Fruit fly (Drosophila melanogaster) whole organism, embryonic: ENCODE data around the gene TwdlE.
A peak's percentile ranks its signal among the peaks of the same experiment; 100 is the strongest.

Source experiments
- C15 ChIP-seq: fragments of 200-800 bp; sonication (Bioruptor generic); IDR thresholded peaks from 3 replicates; pipeline ENCODE4 v1.3.6; 2022; ENCODE audit warnings: missing biosample characterization, missing genetic modification characterization
- CG12071 ChIP-seq: fragments of 200-800 bp; sonication (Bioruptor generic); optimal IDR thresholded peaks from 3 replicates; lab custom pipeline; 2018; ENCODE audit warnings: missing biosample characterization, mild to moderate bottlenecking, missing genetic modification characterization
- CG13287 ChIP-seq: fragments of 200-800 bp; sonication (Bioruptor generic); IDR thresholded peaks from 2 replicates; pipeline ENCODE4 v1.3.6; 2022; ENCODE audit warnings: missing biosample characterization, missing genetic modification characterization; ENCODE audit not compliant: partially characterized antibody
- CG13775 ChIP-seq: fragments of 200-800 bp; sonication (Bioruptor generic); optimal IDR thresholded peaks from 3 replicates; lab custom pipeline; 2017; ENCODE audit warnings: missing biosample characterization, mild to moderate bottlenecking, missing genetic modification characterization
- CG14014 ChIP-seq: fragments of 200-800 bp; sonication (Bioruptor generic); IDR thresholded peaks from 2 replicates; pipeline ENCODE4 v1.3.6; 2022; ENCODE audit warnings: missing biosample characterization, missing genetic modification characterization
- CG14667 ChIP-seq: fragments of 200-800 bp; sonication (Bioruptor generic); IDR thresholded peaks from 2 replicates; pipeline ENCODE4 v1.3.6; 2022; ENCODE audit warnings: missing biosample characterization, missing genetic modification characterization
- CG15601 ChIP-seq: fragments of 200-800 bp; sonication (Bioruptor generic); optimal IDR thresholded peaks from 3 replicates; lab custom pipeline; 2019; ENCODE audit warnings: missing biosample characterization, mild to moderate bottlenecking, missing genetic modification characterization, moderate library complexity
- CG17612 ChIP-seq: fragments of 200-800 bp; sonication (Bioruptor generic); IDR thresholded peaks from 2 replicates; pipeline ENCODE4 v1.3.6; 2022; ENCODE audit warnings: missing biosample characterization, missing genetic modification characterization
- CG18011 ChIP-seq: fragments of 200-800 bp; sonication (Bioruptor generic); optimal IDR thresholded peaks from 2 replicates; lab custom pipeline; 2017; ENCODE audit warnings: missing biosample characterization, missing genetic modification characterization, mild to moderate bottlenecking, moderate library complexity, missing genotype
- CG1832 ChIP-seq: fragments of 200-800 bp; sonication (Bioruptor generic); optimal IDR thresholded peaks from 2 replicates; lab custom pipeline; 2017; ENCODE audit warnings: missing biosample characterization, mild to moderate bottlenecking, missing genetic modification characterization, inconsistent platforms
- CG18764 ChIP-seq: fragments of 200-800 bp; sonication (Bioruptor generic); optimal IDR thresholded peaks from 3 replicates; lab custom pipeline; 2016; ENCODE audit warnings: missing biosample characterization, missing genetic modification characterization
- CG2129 ChIP-seq: fragments of 200-800 bp; sonication (Bioruptor generic); IDR thresholded peaks from 2 replicates; pipeline ENCODE4 v1.3.6; 2022; ENCODE audit warnings: missing biosample characterization, missing genetic modification characterization; ENCODE audit not compliant: partially characterized antibody
- CG33213 ChIP-seq: fragments of 200-800 bp; sonication (Bioruptor generic); optimal IDR thresholded peaks from 3 replicates; lab custom pipeline; 2016; ENCODE audit warnings: missing biosample characterization, missing genetic modification characterization
- CG34422 ChIP-seq: fragments of 200-800 bp; sonication (Bioruptor generic); IDR thresholded peaks from 3 replicates; pipeline ENCODE4 v1.3.6; 2022; ENCODE audit warnings: missing biosample characterization, missing genetic modification characterization
- CG43689 ChIP-seq: fragments of 200-800 bp; sonication (Bioruptor generic); IDR thresholded peaks from 2 replicates; pipeline ENCODE4 v1.3.6; 2022; ENCODE audit warnings: missing biosample characterization, missing genetic modification characterization
- CG5953 ChIP-seq: fragments of 200-800 bp; sonication (Bioruptor generic); IDR thresholded peaks from 2 replicates; pipeline ENCODE4 v1.3.6; 2022; ENCODE audit warnings: missing biosample characterization, missing genetic modification characterization
- CG7745 ChIP-seq: fragments of 200-800 bp; sonication (Bioruptor generic); optimal IDR thresholded peaks from 2 replicates; lab custom pipeline; 2018; ENCODE audit warnings: missing biosample characterization, mild to moderate bottlenecking, missing genetic modification characterization, moderate library complexity
- CG8388 ChIP-seq: fragments of 200-800 bp; sonication (Bioruptor generic); optimal IDR thresholded peaks from 2 replicates; lab custom pipeline; 2019; ENCODE audit warnings: missing biosample characterization, mild to moderate bottlenecking, missing genetic modification characterization, moderate library complexity
- CG9932 ChIP-seq: fragments of 200-800 bp; sonication (Bioruptor generic); IDR thresholded peaks from 2 replicates; pipeline ENCODE4 v1.3.6; 2022; ENCODE audit warnings: missing biosample characterization, missing genetic modification characterization
- Chrac-16 ChIP-seq: fragments of 200-800 bp; sonication (Bioruptor generic); optimal IDR thresholded peaks from 3 replicates; lab custom pipeline; 2016; ENCODE audit warnings: missing biosample characterization, missing genetic modification characterization
- CrebB ChIP-seq: fragments of 200-800 bp; sonication (Bioruptor generic); optimal IDR thresholded peaks from 3 replicates; lab custom pipeline; 2018; ENCODE audit warnings: missing biosample characterization, mild to moderate bottlenecking, missing genetic modification characterization
- D ChIP-seq, 2 experiments: fragments of 200-800 bp in 1 of 2; fragments of >200 bp in 1 of 2; sonication (Bioruptor generic) in 1 of 2; optimal IDR thresholded peaks; 2 replicates in 1 of 2; 3 replicates in 1 of 2; lab custom pipeline; 2017; ENCODE audit warnings: mild to moderate bottlenecking in 1 of 2, missing biosample characterization in 1 of 2, missing genetic modification characterization in 1 of 2, missing genetic modification reagents in 1 of 2
- Elba2 ChIP-seq: fragments of 200-800 bp; sonication (Bioruptor generic); optimal IDR thresholded peaks from 3 replicates; lab custom pipeline; 2016; ENCODE audit warnings: missing biosample characterization, missing genetic modification characterization
- Fer3 ChIP-seq: fragments of 200-800 bp; sonication (Bioruptor generic); optimal IDR thresholded peaks from 2 replicates; lab custom pipeline; 2018; ENCODE audit warnings: missing biosample characterization, mild to moderate bottlenecking, missing genetic modification characterization, moderate library complexity
- Gsc ChIP-seq: fragments of 200-800 bp; sonication (Bioruptor generic); IDR thresholded peaks from 2 replicates; pipeline ENCODE4 v1.3.6; 2022; ENCODE audit warnings: missing biosample characterization, missing genetic modification characterization
- Hand ChIP-seq: fragments of 200-800 bp; sonication (Bioruptor generic); optimal IDR thresholded peaks from 2 replicates; lab custom pipeline; 2017; ENCODE audit warnings: mild to moderate bottlenecking, missing biosample characterization, missing genetic modification reagents, missing genetic modification characterization
- Mad ChIP-seq: fragments of 200-800 bp; sonication (Bioruptor generic); optimal IDR thresholded peaks from 2 replicates; lab custom pipeline; 2016; ENCODE audit warnings: missing biosample characterization, missing genetic modification characterization
- NC2α ChIP-seq: fragments of 200-800 bp; sonication (Bioruptor generic); optimal IDR thresholded peaks from 2 replicates; lab custom pipeline; 2016; ENCODE audit warnings: missing biosample characterization, missing genetic modification characterization
- NK7.1 ChIP-seq: fragments of 200-800 bp; sonication (Bioruptor generic); optimal IDR thresholded peaks from 3 replicates; lab custom pipeline; 2016; ENCODE audit warnings: missing biosample characterization, missing genetic modification characterization
- Oli ChIP-seq: fragments of 200-800 bp; sonication (Bioruptor generic); optimal IDR thresholded peaks from 2 replicates; lab custom pipeline; 2018; ENCODE audit warnings: missing biosample characterization, mild to moderate bottlenecking, missing genetic modification characterization, moderate library complexity
- Six4 ChIP-seq: fragments of 200-800 bp; sonication (Bioruptor generic); optimal IDR thresholded peaks from 2 replicates; lab custom pipeline; 2016; ENCODE audit warnings: missing biosample characterization, missing genetic modification characterization
- Sox100B ChIP-seq: fragments of 200-800 bp; sonication (Bioruptor generic); optimal IDR thresholded peaks from 3 replicates; lab custom pipeline; 2018; ENCODE audit warnings: missing biosample characterization, mild to moderate bottlenecking, missing genetic modification characterization
- Tbp ChIP-seq: fragments of >200 bp; optimal IDR thresholded peaks from 2 replicates; lab custom pipeline; 2018; ENCODE audit warnings: missing biosample characterization, missing genetic modification characterization
- Vsx1 ChIP-seq: fragments of 200-800 bp; sonication (Bioruptor generic); optimal IDR thresholded peaks from 2 replicates; lab custom pipeline; 2017; ENCODE audit warnings: missing biosample characterization, mild to moderate bottlenecking, missing genetic modification characterization, missing genetic modification reagents
- aop ChIP-seq: fragments of 200-800 bp; sonication (Bioruptor generic); IDR thresholded peaks from 2 replicates; pipeline ENCODE4 v1.3.6; 2022; ENCODE audit warnings: missing biosample characterization, missing genetic modification characterization
- ash1 ChIP-seq: fragments of 200-800 bp; sonication (Bioruptor generic); optimal IDR thresholded peaks from 2 replicates; lab custom pipeline; 2018; ENCODE audit warnings: missing biosample characterization, mild to moderate bottlenecking, missing genetic modification characterization
- bbx ChIP-seq: fragments of 200-800 bp; sonication (Bioruptor generic); IDR thresholded peaks from 2 replicates; pipeline ENCODE4 v1.3.6; 2022; ENCODE audit warnings: missing biosample characterization, missing genetic modification characterization; ENCODE audit not compliant: partially characterized antibody
- crol ChIP-seq: fragments of 200-800 bp; sonication (Bioruptor generic); IDR thresholded peaks from 2 replicates; pipeline ENCODE4 v1.3.6; 2022; ENCODE audit warnings: missing biosample characterization, missing genetic modification characterization
- dmrt11E ChIP-seq: fragments of 200-800 bp; sonication (Bioruptor generic); optimal IDR thresholded peaks from 3 replicates; lab custom pipeline; 2018; ENCODE audit warnings: missing biosample characterization, mild to moderate bottlenecking, missing genetic modification characterization, moderate library complexity
- dmrt99B ChIP-seq: fragments of 200-800 bp; sonication (Bioruptor generic); optimal IDR thresholded peaks from 2 replicates; lab custom pipeline; 2018; ENCODE audit warnings: missing biosample characterization, mild to moderate bottlenecking, missing genetic modification characterization, moderate library complexity
- eve ChIP-seq, 2 experiments: fragments of >200 bp; optimal IDR thresholded peaks; 2 replicates each; lab custom pipeline; 2017; ENCODE audit warnings: missing biosample characterization in 2 of 2, missing genetic modification characterization in 2 of 2
- ewg ChIP-seq: fragments of 200-800 bp; sonication (Bioruptor generic); optimal IDR thresholded peaks from 3 replicates; lab custom pipeline; 2017; ENCODE audit warnings: mild to moderate bottlenecking, missing biosample characterization, missing genetic modification reagents, missing genetic modification characterization
- fd96Cb ChIP-seq: fragments of 200-800 bp; sonication (Bioruptor generic); optimal IDR thresholded peaks from 2 replicates; lab custom pipeline; 2018; ENCODE audit warnings: missing biosample characterization, mild to moderate bottlenecking, missing genetic modification characterization, moderate library complexity
- fru ChIP-seq: fragments of >200 bp; optimal IDR thresholded peaks from 2 replicates; lab custom pipeline; 2017
- otp ChIP-seq: fragments of 200-800 bp; sonication (Bioruptor generic); IDR thresholded peaks from 3 replicates; pipeline ENCODE4, ENCODE4 v1.3.6; 2022; ENCODE audit warnings: missing biosample characterization, missing genetic modification characterization
- sd ChIP-seq: fragments of 200-800 bp; sonication (Bioruptor generic); optimal IDR thresholded peaks from 3 replicates; lab custom pipeline; 2018; ENCODE audit warnings: missing biosample characterization, mild to moderate bottlenecking, missing genetic modification characterization, moderate library complexity
- slbo ChIP-seq: fragments of 200-800 bp; sonication (Bioruptor generic); IDR thresholded peaks from 2 replicates; pipeline ENCODE4 v1.3.6; 2022; ENCODE audit warnings: missing biosample characterization, missing genetic modification characterization
- slou ChIP-seq: fragments of 200-800 bp; sonication (Bioruptor generic); optimal IDR thresholded peaks from 3 replicates; lab custom pipeline; 2016; ENCODE audit warnings: missing biosample characterization, missing genetic modification characterization
- toy ChIP-seq: fragments of 200-800 bp; sonication (Bioruptor generic); IDR thresholded peaks from 2 replicates; pipeline ENCODE4 v1.3.6; 2022; ENCODE audit warnings: missing biosample characterization, missing genetic modification characterization
- vnd ChIP-seq: fragments of 200-800 bp; sonication (Bioruptor generic); IDR thresholded peaks from 3 replicates; pipeline ENCODE4 v1.3.6; 2022; ENCODE audit warnings: missing biosample characterization, missing genetic modification characterization; ENCODE audit not compliant: partially characterized antibody
- vvl ChIP-seq: fragments of 200-800 bp; sonication (Bioruptor generic); IDR thresholded peaks from 2 replicates; pipeline ENCODE4 v1.3.6; 2022; ENCODE audit warnings: missing biosample characterization, missing genetic modification characterization

The TwdlE gene

dm6 chr2L:7828231-7828630, 32.4 kb downstream of the TwdlE start (continued):
- TF ChIP-seq dmrt11E (tag; lab: Kevin White, UChicago) = no peak
- TF ChIP-seq CG5953 (GFP tag; lab: Robert Waterston, UW) = 0 out of 2 replicates have a peak, but pooled peaks have one; percentile 11
- TF ChIP-seq CrebB (tag; lab: Kevin White, UChicago) = no peak
- TF ChIP-seq Fer3 = no peak
- TF ChIP-seq Oli (tag; lab: Kevin White, UChicago) = no peak
- no peak for TF ChIP-seq CG2129
- no peak for TF ChIP-seq CG18011
- peak; percentile 22 for TF ChIP-seq dmrt99B (tag; lab: Kevin White, UChicago)
- peak; percentile 73 for TF ChIP-seq ewg (GFP tag; lab: Kevin White, UChicago)
- TF ChIP-seq vvl (GFP tag; lab: Robert Waterston, UW) = peak; percentile 35; the same call in 1 of the 2 replicates
- TF ChIP-seq CG17612 = no peak
- no peak for TF ChIP-seq NC2α (GFP tag; lab: Kevin White, UChicago)
- no peak for TF ChIP-seq eve (GFP tag; optimal IDR thresholded peaks at IDR 0.05; lab: Kevin White, UChicago)
- TF ChIP-seq bbx (GFP tag; lab: Robert Waterston, UW) = peak; percentile 69
- TF ChIP-seq Elba2 (GFP tag; lab: Kevin White, UChicago) = peak; percentile 98
- no peak for TF ChIP-seq Gsc (GFP tag; lab: Robert Waterston, UW)
- peak; percentile 100 for TF ChIP-seq sd (tag; lab: Kevin White, UChicago)
- no peak for TF ChIP-seq CG14667
- no peak for TF ChIP-seq aop (GFP tag; lab: Robert Waterston, UW)
- no peak for TF ChIP-seq Six4 (GFP tag; lab: Kevin White, UChicago)
- peak; percentile 16; the same call in 1 of the 2 replicates for TF ChIP-seq CG13287 (GFP tag; lab: Robert Waterston, UW)
- TF ChIP-seq Mad = no peak
- TF ChIP-seq Hand (GFP tag; lab: Kevin White, UChicago) = peak; percentile 47
- 0 out of 2 replicates have a peak, but pooled peaks have one; percentile 27 for TF ChIP-seq CG14014 (GFP tag; lab: Robert Waterston, UW)
- TF ChIP-seq CG15601 (tag; lab: Kevin White, UChicago) = no peak
- no peak for TF ChIP-seq fru (lab: Kevin White, UChicago)
- no peak for TF ChIP-seq slou (GFP tag; lab: Kevin White, UChicago)
- no peak for TF ChIP-seq Chrac-16 (GFP tag; lab: Kevin White, UChicago)
- TF ChIP-seq CG9932 = peak; percentile 35; the same call in 1 of the 2 replicates
- peak; percentile 99 for TF ChIP-seq CG1832 (GFP tag; lab: Kevin White, UChicago)
- TF ChIP-seq Vsx1 (GFP tag; lab: Kevin White, UChicago) = no peak
- no peak for TF ChIP-seq fd96Cb (tag; lab: Kevin White, UChicago)
- no peak for TF ChIP-seq NK7.1 (GFP tag; lab: Kevin White, UChicago)
- TF ChIP-seq CG43689 (GFP tag; lab: Robert Waterston, UW) = no peak
- TF ChIP-seq otp (GFP tag; lab: Robert Waterston, UW) = 0 out of 3 replicates have a peak, but pooled peaks have one; percentile 23
- TF ChIP-seq CG8388 (GFP tag; lab: Kevin White, UChicago) = no peak
- no peak for TF ChIP-seq CG13775
- TF ChIP-seq CG7745 (tag; lab: Kevin White, UChicago) = no peak
- no peak for TF ChIP-seq ash1 (GFP tag; lab: Kevin White, UChicago)
- peak; percentile 50 for TF ChIP-seq slbo (GFP tag; lab: Robert Waterston, UW)
- no peak for TF ChIP-seq Sox100B (GFP tag; lab: Kevin White, UChicago)
- TF ChIP-seq CG34422 (GFP tag; lab: Robert Waterston, UW) = peak; percentile 90
- TF ChIP-seq D (optimal IDR thresholded peaks at IDR 0.05; lab: Kevin White, UChicago) = no peak
- no peak for TF ChIP-seq D (GFP tag; optimal IDR thresholded peaks at IDR 0.05; lab: Kevin White, UChicago)
- TF ChIP-seq CG33213 (GFP tag; lab: Kevin White, UChicago) = no peak
- TF ChIP-seq C15 = no peak
- no peak for TF ChIP-seq CG18764 (GFP tag; lab: Kevin White, UChicago)
- peak; percentile 7; the same call in 1 of the 3 replicates for TF ChIP-seq vnd (GFP tag; lab: Robert Waterston, UW)
- peak; percentile 64 for TF ChIP-seq crol (GFP tag; lab: Robert Waterston, UW)
- no peak for TF ChIP-seq Tbp (GFP tag; lab: Kevin White, UChicago)
- no peak for TF ChIP-seq CG12071 (GFP tag; lab: Kevin White, UChicago)
- TF ChIP-seq toy (GFP tag; lab: Robert Waterston, UW) = no peak
